Fruit fly (Drosophila melanogaster) whole organism, embryonic: Measurements from ENCODE around the gene Polr3E.

Experiments
- CG11456 ChIP-seq: fragments of 200-800 bp; sonication (Bioruptor generic); IDR thresholded peaks from 3 replicates; pipeline ENCODE4 v1.3.6; 2022; ENCODE audit warnings: missing biosample characterization, missing genetic modification characterization
- CG11695 ChIP-seq: fragments of 200-800 bp; sonication (Bioruptor generic); IDR thresholded peaks from 3 replicates; pipeline ENCODE4 v1.3.6; 2022; ENCODE audit warnings: missing biosample characterization, missing genetic modification characterization
- CG12391 ChIP-seq: fragments of 200-800 bp; sonication (Bioruptor generic); optimal IDR thresholded peaks from 3 replicates; lab custom pipeline; 2018; ENCODE audit warnings: missing biosample characterization, mild to moderate bottlenecking, missing genetic modification characterization, moderate library complexity
- CG14860 ChIP-seq: fragments of 200-800 bp; sonication (Bioruptor generic); IDR thresholded peaks from 3 replicates; pipeline ENCODE4 v1.3.6; 2022; ENCODE audit warnings: missing biosample characterization, missing genetic modification characterization; ENCODE audit not compliant: partially characterized antibody
- CG16779 ChIP-seq: fragments of 200-800 bp; sonication (Bioruptor generic); IDR thresholded peaks from 2 replicates; pipeline ENCODE4 v1.3.6; 2022; ENCODE audit warnings: missing biosample characterization, missing genetic modification characterization
- CG16863 ChIP-seq: fragments of 200-800 bp; sonication (Bioruptor generic); optimal IDR thresholded peaks from 3 replicates; lab custom pipeline; 2016; ENCODE audit warnings: missing biosample characterization, missing genetic modification characterization
- CG4360 ChIP-seq: fragments of 200-800 bp; sonication (Bioruptor generic); IDR thresholded peaks from 2 replicates; pipeline ENCODE4 v1.3.6; 2022; ENCODE audit warnings: missing biosample characterization, missing genetic modification characterization
- CG4820 ChIP-seq: fragments of 200-800 bp; sonication (Bioruptor generic); optimal IDR thresholded peaks from 3 replicates; lab custom pipeline; 2016; ENCODE audit warnings: missing biosample characterization, missing genetic modification characterization
- CG6813 ChIP-seq: fragments of 200-800 bp; sonication (Bioruptor generic); optimal IDR thresholded peaks from 2 replicates; lab custom pipeline; 2017; ENCODE audit warnings: missing biosample characterization, missing genetic modification characterization, mild to moderate bottlenecking, moderate library complexity, missing genetic modification reagents
- Dfd ChIP-seq, 2 experiments: fragments of >200 bp; optimal IDR thresholded peaks; 2 replicates each; lab custom pipeline; 2017; ENCODE audit warnings: missing biosample characterization in 2 of 2, missing genetic modification characterization in 2 of 2
- Dip2 ChIP-seq: fragments of 200-800 bp; sonication (Bioruptor generic); IDR thresholded peaks from 2 replicates; pipeline ENCODE4 v1.3.6; 2022; ENCODE audit warnings: missing biosample characterization, missing genetic modification characterization
- Doc2 ChIP-seq: fragments of 200-800 bp; sonication (Bioruptor generic); IDR thresholded peaks from 2 replicates; pipeline ENCODE4 v1.3.6; 2022; ENCODE audit warnings: missing biosample characterization, missing genetic modification characterization
- Elba2 ChIP-seq: fragments of 200-800 bp; sonication (Bioruptor generic); optimal IDR thresholded peaks from 3 replicates; lab custom pipeline; 2016; ENCODE audit warnings: missing biosample characterization, missing genetic modification characterization
- Fer2 ChIP-seq: fragments of 200-800 bp; sonication (Bioruptor generic); optimal IDR thresholded peaks from 2 replicates; lab custom pipeline; 2018; ENCODE audit warnings: missing biosample characterization, mild to moderate bottlenecking, missing genetic modification characterization, moderate library complexity
- Hmr ChIP-seq: fragments of 200-800 bp; sonication (Bioruptor generic); optimal IDR thresholded peaks from 3 replicates; lab custom pipeline; 2017; ENCODE audit warnings: mild to moderate bottlenecking, missing biosample characterization, missing genetic modification reagents, missing genetic modification characterization
- Hmx ChIP-seq: fragments of 200-800 bp; sonication (Bioruptor generic); optimal IDR thresholded peaks from 2 replicates; lab custom pipeline; 2016; ENCODE audit warnings: missing biosample characterization, missing genetic modification characterization
- Hr39 ChIP-seq: fragments of >200 bp; optimal IDR thresholded peaks from 2 replicates; lab custom pipeline; 2017
- Myb ChIP-seq: fragments of 200-800 bp; sonication (Bioruptor generic); optimal IDR thresholded peaks from 2 replicates; lab custom pipeline; 2016; ENCODE audit warnings: missing biosample characterization, missing genetic modification characterization
- NK7.1 ChIP-seq: fragments of 200-800 bp; sonication (Bioruptor generic); optimal IDR thresholded peaks from 3 replicates; lab custom pipeline; 2016; ENCODE audit warnings: missing biosample characterization, missing genetic modification characterization
- Pdp1 ChIP-seq, 2 experiments: fragments of 200-800 bp; sonication (Bioruptor generic); optimal IDR thresholded peaks; 3 replicates each; lab custom pipeline; 2016; ENCODE audit warnings: missing biosample characterization in 2 of 2, missing genetic modification characterization in 2 of 2, mild to moderate bottlenecking in 1 of 2, moderate library complexity in 1 of 2
- Rfx ChIP-seq: fragments of 200-800 bp; sonication (Bioruptor generic); IDR thresholded peaks from 2 replicates; pipeline ENCODE4 v1.3.6; 2022; ENCODE audit warnings: missing biosample characterization, missing genetic modification characterization
- Sin3A ChIP-seq: fragments of >200 bp; optimal IDR thresholded peaks from 2 replicates; lab custom pipeline; 2018
- Sry-β ChIP-seq: fragments of 200-800 bp; sonication (Bioruptor generic); optimal IDR thresholded peaks from 2 replicates; lab custom pipeline; 2018; ENCODE audit warnings: missing biosample characterization, mild to moderate bottlenecking, missing genetic modification characterization, moderate library complexity
- btn ChIP-seq: fragments of 200-800 bp; sonication (Bioruptor generic); optimal IDR thresholded peaks from 2 replicates; lab custom pipeline; 2016; ENCODE audit warnings: missing biosample characterization, missing genetic modification characterization
- crc ChIP-seq: fragments of 200-800 bp; sonication (Bioruptor generic); optimal IDR thresholded peaks from 2 replicates; lab custom pipeline; 2016; ENCODE audit warnings: missing biosample characterization, missing genetic modification characterization
- esg ChIP-seq: fragments of 200-800 bp; sonication (Bioruptor generic); conservative IDR thresholded peaks from 2 replicates; pipeline ENCODE4 v1.3.6; 2022; ENCODE audit warnings: missing biosample characterization, missing genetic modification characterization
- grau ChIP-seq: fragments of 200-800 bp; optimal IDR thresholded peaks from 3 replicates; lab custom pipeline; 2019; ENCODE audit warnings: missing biosample characterization, mild to moderate bottlenecking, missing genetic modification characterization, moderate library complexity
- insv ChIP-seq, 2 experiments: fragments of 200-800 bp; sonication (Bioruptor generic); optimal IDR thresholded peaks; 3 replicates each; lab custom pipeline; 2016 to 2018; ENCODE audit warnings: missing biosample characterization in 2 of 2, missing genetic modification characterization in 2 of 2
- jing ChIP-seq: fragments of 200-800 bp; sonication (Bioruptor generic); optimal IDR thresholded peaks from 2 replicates; lab custom pipeline; 2018; ENCODE audit warnings: missing biosample characterization, mild to moderate bottlenecking, missing genetic modification characterization
- kay ChIP-seq: fragments of 200-800 bp; sonication (Bioruptor generic); optimal IDR thresholded peaks from 2 replicates; lab custom pipeline; 2016; ENCODE audit warnings: missing biosample characterization, missing genetic modification characterization
- lab ChIP-seq: fragments of 200-800 bp; sonication (Bioruptor generic); optimal IDR thresholded peaks from 3 replicates; lab custom pipeline; 2017; ENCODE audit warnings: missing biosample characterization, missing genetic modification characterization, mild to moderate bottlenecking, moderate library complexity, missing genetic modification reagents
- p53 ChIP-seq: fragments of 200-800 bp; sonication (Bioruptor generic); optimal IDR thresholded peaks from 2 replicates; lab custom pipeline; 2016; ENCODE audit warnings: missing biosample characterization, missing genetic modification characterization
- pros ChIP-seq: fragments of 200-800 bp; sonication (Bioruptor generic); optimal IDR thresholded peaks from 3 replicates; lab custom pipeline; 2019; ENCODE audit warnings: missing biosample characterization, mild to moderate bottlenecking, missing genetic modification characterization, moderate library complexity
- pum ChIP-seq: fragments of 200-800 bp; sonication (Bioruptor generic); optimal IDR thresholded peaks from 2 replicates; lab custom pipeline; 2016; ENCODE audit warnings: missing biosample characterization, missing genetic modification characterization
- ranshi ChIP-seq: fragments of 200-800 bp; sonication (Bioruptor generic); IDR thresholded peaks from 2 replicates; pipeline ENCODE4 v1.3.6; 2022; ENCODE audit warnings: missing biosample characterization, missing genetic modification characterization
- sens ChIP-seq: fragments of 200-800 bp; sonication (Bioruptor generic); peaks from one replicate; lab custom pipeline; 2016; ENCODE audit warnings: missing biosample characterization, missing genetic modification characterization
- seq ChIP-seq: fragments of 200-800 bp; sonication (Bioruptor generic); IDR thresholded peaks from 2 replicates; pipeline ENCODE4 v1.3.6; 2022; ENCODE audit warnings: missing biosample characterization, missing genetic modification characterization
- tll ChIP-seq, 2 experiments: fragments of 200-800 bp in 1 of 2; fragments of >200 bp in 1 of 2; sonication (Bioruptor generic) in 1 of 2; optimal IDR thresholded peaks; 2 replicates each; lab custom pipeline; 2017 to 2019; ENCODE audit warnings: missing biosample characterization in 2 of 2, missing genetic modification characterization in 2 of 2, mild to moderate bottlenecking in 1 of 2, moderate library complexity in 1 of 2
- usp ChIP-seq: fragments of >200 bp; optimal IDR thresholded peaks from 2 replicates; lab custom pipeline; 2017; ENCODE audit warnings: missing biosample characterization, missing genetic modification characterization

The Polr3E gene

dm6 chr3L:21034281-21035221 is 2.9 kb downstream of the Polr3E start, which contains the start of gene siz (continued):
- TF ChIP-seq Dfd (GFP tag; optimal IDR thresholded peaks at IDR 0.05; lab: Kevin White, UChicago), result no peak
- peak; percentile 70 for TF ChIP-seq Hmr (GFP tag; lab: Kevin White, UChicago)
- peak; percentile 75 for TF ChIP-seq CG12391
- TF ChIP-seq CG14860 (GFP tag; lab: Robert Waterston, UW), result no peak
- TF ChIP-seq CG4820 (GFP tag; lab: Kevin White, UChicago), result no peak
- no peak for TF ChIP-seq esg
- TF ChIP-seq CG11456 (GFP tag; lab: Robert Waterston, UW), result no peak
- TF ChIP-seq Dip2 (GFP tag; lab: Robert Waterston, UW), result no peak
- TF ChIP-seq Hmx (GFP tag; lab: Kevin White, UChicago), result no peak
- TF ChIP-seq CG16779 (GFP tag; lab: Robert Waterston, UW), result no peak
- peak; percentile 26; the same call in 1 of the 2 replicates for TF ChIP-seq ranshi (GFP tag; lab: Robert Waterston, UW)
- no peak for TF ChIP-seq Fer2
- TF ChIP-seq grau (tag; lab: Kevin White, UChicago), result peak; percentile 29
- no peak for TF ChIP-seq p53 (GFP tag; lab: Kevin White, UChicago)
- TF ChIP-seq Hr39 (lab: Kevin White, UChicago), result peak; percentile 11
- peak; percentile 58 for TF ChIP-seq lab (GFP tag; lab: Kevin White, UChicago)
- TF ChIP-seq CG11695 (GFP tag; lab: Robert Waterston, UW), result no peak
- no peak for TF ChIP-seq kay (GFP tag; lab: Kevin White, UChicago)
- no peak for TF ChIP-seq CG6813 (GFP tag; lab: Kevin White, UChicago)
- no peak for TF ChIP-seq pros
- no peak for TF ChIP-seq Doc2 (GFP tag; lab: Robert Waterston, UW)
- TF ChIP-seq NK7.1 (GFP tag; lab: Kevin White, UChicago), result no peak
- TF ChIP-seq Pdp1 (GFP tag; optimal IDR thresholded peaks at IDR 0.05; lab: Kevin White, UChicago), result peak in 1 of 2 experiments; percentile 44
- TF ChIP-seq CG16863 (GFP tag; lab: Kevin White, UChicago), result no peak
- no peak for TF ChIP-seq jing (GFP tag; lab: Kevin White, UChicago)
- TF ChIP-seq usp, result no peak
- TF ChIP-seq tll (GFP tag; optimal IDR thresholded peaks at IDR 0.05; lab: Kevin White, UChicago), result no peak
- TF ChIP-seq pum, result no peak

dm6 chr3L:21035231-21035630 is 3.6 kb downstream of the Polr3E start:
- no peak for TF ChIP-seq btn
- TF ChIP-seq Sry-β, result no peak
- TF ChIP-seq crc (GFP tag; lab: Kevin White, UChicago), result no peak
- no peak for TF ChIP-seq Sin3A (lab: Kevin White, UChicago)
- TF ChIP-seq insv (GFP tag; optimal IDR thresholded peaks at IDR 0.05; lab: Kevin White, UChicago), result peak in 1 of 2 experiments; percentile 70
- no peak for TF ChIP-seq CG4360 (GFP tag; lab: Robert Waterston, UW)
- no peak for TF ChIP-seq Rfx (GFP tag; lab: Robert Waterston, UW)
- no peak for TF ChIP-seq CG14860 (GFP tag; lab: Robert Waterston, UW)
- TF ChIP-seq Elba2 (GFP tag; lab: Kevin White, UChicago), result peak; percentile 96
- TF ChIP-seq sens (GFP tag; lab: Kevin White, UChicago), result peak; percentile 4
- TF ChIP-seq Myb (GFP tag; lab: Kevin White, UChicago), result no peak
- no peak for TF ChIP-seq seq (GFP tag; lab: Robert Waterston, UW)
